Worm (Caenorhabditis elegans) whole organism, L1 larva: ENCODE measurements around the gene Y116A8C.37.

Experiments
- alr-1 ChIP-seq: fragments of 200-800 bp; sonication (Bioruptor generic); optimal IDR thresholded peaks from 2 replicates; lab custom pipeline; 2018; ENCODE audit warnings: borderline replicate concordance, mild to moderate bottlenecking, missing genetic modification characterization, missing compliant biosample characterization
- aly-2 ChIP-seq: fragments of 150-350 bp; optimal IDR thresholded peaks from 2 replicates; lab custom pipeline; 2014; ENCODE audit warnings: missing biosample characterization, missing genetic modification characterization
- ceh-82 ChIP-seq, 3 experiments: fragments of 150-350 bp in 1 of 3; sonication (generic microtip) in 2 of 3; optimal IDR thresholded peaks; 2 replicates each; lab custom pipeline; 2014 to 2017; ENCODE audit warnings: missing biosample characterization in 3 of 3, missing genetic modification characterization in 3 of 3
- dpl-1 ChIP-seq, 3 experiments: fragments of 150-350 bp in 2 of 3; sonication (generic microtip) in 1 of 3; optimal IDR thresholded peaks; 2 replicates each; lab custom pipeline; 2014 to 2017; ENCODE audit warnings: missing biosample characterization in 3 of 3, missing genetic modification characterization in 3 of 3, missing genetic modification reagents in 3 of 3
- elt-2 ChIP-seq: sonication (generic microtip); optimal IDR thresholded peaks from 2 replicates; lab custom pipeline; 2016; ENCODE audit warnings: missing genetic modification characterization, mild to moderate bottlenecking, inconsistent platforms, missing compliant biosample characterization, missing genetic modification reagents
- irx-1 ChIP-seq: sonication (generic microtip); optimal IDR thresholded peaks from 2 replicates; lab custom pipeline; 2016; ENCODE audit warnings: missing genetic modification characterization, missing compliant biosample characterization
- nhr-11 ChIP-seq: fragments of 150-350 bp; optimal IDR thresholded peaks from 2 replicates; lab custom pipeline; 2014; ENCODE audit warnings: missing biosample characterization, missing genetic modification characterization
- nhr-237 ChIP-seq: fragments of 150-350 bp; optimal IDR thresholded peaks from 2 replicates; lab custom pipeline; 2014; ENCODE audit warnings: missing biosample characterization, missing genetic modification characterization
- nhr-71 ChIP-seq: sonication (generic microtip); optimal IDR thresholded peaks from 2 replicates; lab custom pipeline; 2016; ENCODE audit warnings: mild to moderate bottlenecking, missing genetic modification characterization, moderate library complexity, missing compliant biosample characterization
- nhr-76 ChIP-seq: sonication (generic microtip); optimal IDR thresholded peaks from 2 replicates; lab custom pipeline; 2017; ENCODE audit warnings: missing biosample characterization, missing genetic modification characterization
- skn-1 ChIP-seq: fragments of 150-350 bp; optimal IDR thresholded peaks from 2 replicates; lab custom pipeline; 2014; ENCODE audit warnings: missing biosample characterization, missing genetic modification characterization

- no peak for TF ChIP-seq elt-2
- TF ChIP-seq nhr-71 (tag; lab: Kevin White, UChicago): no peak
- TF ChIP-seq dpl-1 (GFP tag; optimal IDR thresholded peaks at IDR 0.05; lab: Kevin White, UChicago): no peak
- TF ChIP-seq nhr-76 (tag; lab: Kevin White, UChicago): no peak
- TF ChIP-seq alr-1 (tag; lab: Kevin White, UChicago): no peak
- TF ChIP-seq nhr-237 (tag; lab: Kevin White, UChicago): no peak
- TF ChIP-seq ceh-82 (tag; optimal IDR thresholded peaks at IDR 0.05; lab: Kevin White, UChicago): no peak
- no peak for TF ChIP-seq irx-1 (tag; lab: Kevin White, UChicago)
- no peak for TF ChIP-seq nhr-11 (tag; lab: Kevin White, UChicago)
- TF ChIP-seq aly-2 (tag; lab: Kevin White, UChicago): no peak
- no peak for TF ChIP-seq skn-1 (tag; lab: Kevin White, UChicago)
These were observed 14.6 kb downstream of the Y116A8C.37 start, which contains the start of gene cyn-13 for ce11 chrIV:17116345-17116744.
